Fruit fly (Drosophila melanogaster) ovary, adult (tissue): ENCODE data around the gene Ass.

ENCODE experiments used
- CG17801 ChIP-seq: fragments of 200-800 bp; optimal IDR thresholded peaks from 2 replicates; lab custom pipeline; 2019; ENCODE audit warnings: missing biosample characterization, mild to moderate bottlenecking, missing genetic modification characterization, moderate library complexity; ENCODE audit not compliant: partially characterized antibody

Gene Ass

DNA sequence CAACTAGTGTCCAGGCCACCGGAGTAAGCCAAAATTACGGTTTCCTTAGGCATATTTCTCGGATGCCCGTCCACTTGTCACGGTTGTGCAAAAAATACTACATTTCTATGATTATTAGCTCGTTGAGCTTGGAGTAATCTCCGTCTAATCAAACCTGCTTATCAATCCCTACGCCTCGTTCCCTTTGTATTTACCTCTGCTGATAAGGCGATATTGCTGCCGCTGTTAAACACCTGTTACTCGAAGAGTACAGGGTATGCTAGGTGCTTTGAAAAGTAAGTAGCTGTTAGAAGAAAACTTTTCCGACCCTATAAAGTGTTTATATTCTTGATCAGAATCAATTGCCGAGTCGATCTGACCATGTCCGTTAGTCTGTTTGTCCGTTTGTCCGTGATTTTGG lies at the start of gene Ass:
Gene Ass, minus strand, starts transcription at position 101 of the 400 bp plus-strand sequence.
- no peak for TF ChIP-seq CG17801 (GFP tag; lab: Kevin White, UChicago)

DNA sequence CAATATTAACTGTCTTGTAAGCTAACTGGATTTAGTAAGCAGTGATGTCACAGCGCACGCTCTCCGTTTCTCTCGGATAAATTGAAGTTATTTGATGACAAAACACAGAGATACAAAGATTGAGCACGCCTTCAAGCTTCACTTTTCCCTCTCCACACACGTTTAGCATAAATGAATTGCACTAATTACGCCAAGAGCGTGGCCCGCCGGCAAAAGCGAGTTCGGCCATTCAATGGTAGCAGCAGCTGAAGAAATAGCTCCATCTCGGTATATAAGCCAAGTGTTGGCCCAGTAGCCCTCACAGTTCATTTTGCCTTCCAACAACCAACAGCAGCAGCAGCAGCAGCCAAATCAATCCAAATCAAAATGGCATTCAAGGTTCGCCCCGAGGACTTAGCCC lies 48.2 kb upstream of the Ass start, which contains the start of gene Ccp84Ad:
Gene Ccp84Ad, plus strand, starts transcription at position 301 of the 400 bp plus-strand sequence.
- no peak for TF ChIP-seq CG17801 (GFP tag; lab: Kevin White, UChicago)

DNA sequence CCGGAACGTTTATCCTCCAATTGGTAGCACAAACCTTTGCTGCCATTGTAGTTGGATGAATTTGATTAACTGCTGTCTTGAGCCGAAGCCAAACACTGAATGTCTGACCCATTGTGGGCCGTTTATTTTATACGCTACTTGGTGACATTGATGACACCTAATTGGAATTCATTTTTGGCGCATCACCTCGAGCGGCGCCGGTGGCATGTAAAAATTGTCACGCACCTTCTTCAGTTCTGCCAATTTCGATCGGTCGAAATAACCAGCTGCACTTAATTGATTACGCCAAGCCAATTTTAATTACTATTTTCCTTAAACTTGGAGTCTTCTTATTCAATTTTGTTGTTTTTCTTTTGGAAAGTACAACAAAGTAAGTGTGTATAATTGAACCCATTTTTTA lies 47.4 kb upstream of the Ass start, which contains the start of gene Ccp84Ae:
Gene Ccp84Ae, minus strand, starts transcription at position 101 of the 400 bp plus-strand sequence.
- TF ChIP-seq CG17801 (GFP tag; lab: Kevin White, UChicago) = no peak

DNA sequence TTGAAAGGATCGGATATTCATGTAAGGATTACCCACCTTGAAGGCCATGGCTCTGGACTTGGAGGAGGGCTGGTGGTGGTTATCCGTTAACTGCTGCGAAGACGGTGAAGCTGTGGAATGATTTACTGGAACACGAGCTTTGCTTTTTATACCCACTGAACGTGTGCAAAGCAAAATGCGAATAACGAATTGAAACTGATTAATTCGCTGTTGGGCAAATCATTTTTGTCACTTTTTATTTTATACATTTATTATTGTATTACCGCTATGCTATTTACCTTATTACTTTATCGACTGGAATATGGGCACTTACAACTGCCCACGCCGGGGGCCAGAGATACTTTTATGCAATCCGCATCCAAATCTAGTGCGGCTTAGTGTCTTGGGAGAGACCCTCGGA lies 45.9 kb upstream of the Ass start, which contains the start of gene Ccp84Af:
Gene Ccp84Af, minus strand, starts transcription at position 101 of the 400 bp plus-strand sequence.
- TF ChIP-seq CG17801 (GFP tag; lab: Kevin White, UChicago) = no peak

DNA sequence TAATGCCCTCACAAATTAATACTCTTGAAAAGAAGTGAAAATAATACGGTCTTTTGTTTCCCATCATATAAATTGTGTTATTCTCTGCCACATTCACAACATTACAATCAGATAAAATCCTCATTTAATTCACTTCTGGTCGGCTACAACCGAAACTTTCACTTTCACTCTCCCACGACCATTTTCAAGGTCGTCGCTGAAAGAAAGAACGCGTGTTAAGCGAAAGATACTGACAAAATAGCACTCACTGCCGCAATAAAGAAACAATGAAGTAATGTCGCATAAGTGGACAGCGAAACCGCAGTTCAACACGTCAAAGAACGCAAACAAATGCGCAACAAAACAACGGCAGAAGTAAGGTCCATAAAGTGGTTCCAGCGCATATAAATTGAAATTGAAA lies 43.9 kb upstream of the Ass start:
- no peak for TF ChIP-seq CG17801 (GFP tag; lab: Kevin White, UChicago)

DNA sequence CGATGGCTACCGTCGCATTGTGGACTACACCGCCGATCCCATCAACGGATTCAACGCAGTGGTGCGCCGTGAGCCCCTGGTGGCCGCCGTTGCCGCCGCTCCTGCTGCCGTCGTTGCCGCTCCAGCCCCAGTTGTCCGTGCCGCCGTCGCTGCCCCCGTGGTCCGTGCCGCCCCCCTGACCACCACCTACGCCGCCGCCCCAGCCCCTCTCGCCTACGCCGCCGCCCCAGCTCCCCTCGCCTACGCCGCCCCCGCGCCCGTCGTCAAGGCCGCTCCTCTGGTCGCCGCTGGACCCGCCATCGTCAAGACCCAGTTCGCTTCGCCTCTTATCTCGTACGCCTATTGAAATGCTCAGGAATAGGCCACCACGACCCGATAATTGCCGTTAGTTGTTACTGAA lies 43.0 kb upstream of the Ass start:
- no peak for TF ChIP-seq CG17801 (GFP tag; lab: Kevin White, UChicago)

DNA sequence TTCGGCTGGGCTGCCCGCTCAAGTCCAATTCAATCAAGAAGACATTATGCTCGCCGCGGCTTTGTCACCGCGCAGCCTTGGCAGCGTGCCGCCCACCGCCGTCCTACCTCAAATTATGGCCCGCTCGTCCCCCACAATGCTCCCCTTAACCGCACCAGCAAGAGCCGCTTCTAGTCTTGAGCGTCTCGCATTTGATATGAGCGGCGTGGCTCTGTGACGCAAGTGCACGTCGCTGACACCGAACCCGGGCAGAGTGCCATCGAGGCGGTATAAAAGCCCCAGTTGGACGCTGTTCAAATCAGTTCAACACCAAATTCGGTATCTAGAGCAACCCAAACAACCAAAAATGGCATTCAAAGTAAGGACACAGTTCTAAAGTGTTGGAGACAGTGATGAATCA lies 42.2 kb upstream of the Ass start, which contains the start of gene Ccp84Ag:
Gene Ccp84Ag, plus strand, starts transcription at position 301 of the 400 bp plus-strand sequence.
- TF ChIP-seq CG17801 (GFP tag; lab: Kevin White, UChicago) = no peak

DNA sequence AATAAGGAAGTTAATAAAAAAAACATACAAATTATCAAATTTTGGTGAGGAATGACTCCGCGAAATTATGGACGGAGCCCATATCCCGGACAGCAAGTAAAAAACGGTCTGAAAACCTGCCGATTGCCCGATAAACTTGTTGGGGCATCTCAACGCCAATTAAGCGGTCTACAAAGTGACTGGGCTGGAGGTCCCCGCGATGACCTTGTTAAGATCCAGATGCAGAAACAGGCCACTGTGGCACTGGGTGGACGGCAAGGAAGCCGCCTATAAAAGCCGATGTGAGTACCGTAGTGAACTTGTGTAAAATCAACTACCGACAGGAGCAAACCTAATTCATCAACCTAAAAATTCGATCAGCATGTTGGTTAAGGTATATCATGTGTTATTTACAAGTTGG lies 39.9 kb upstream of the Ass start, which contains the start of gene Edg84A:
Gene Edg84A, plus strand, starts transcription at position 301 of the 400 bp plus-strand sequence.
- no peak for TF ChIP-seq CG17801 (GFP tag; lab: Kevin White, UChicago)

DNA sequence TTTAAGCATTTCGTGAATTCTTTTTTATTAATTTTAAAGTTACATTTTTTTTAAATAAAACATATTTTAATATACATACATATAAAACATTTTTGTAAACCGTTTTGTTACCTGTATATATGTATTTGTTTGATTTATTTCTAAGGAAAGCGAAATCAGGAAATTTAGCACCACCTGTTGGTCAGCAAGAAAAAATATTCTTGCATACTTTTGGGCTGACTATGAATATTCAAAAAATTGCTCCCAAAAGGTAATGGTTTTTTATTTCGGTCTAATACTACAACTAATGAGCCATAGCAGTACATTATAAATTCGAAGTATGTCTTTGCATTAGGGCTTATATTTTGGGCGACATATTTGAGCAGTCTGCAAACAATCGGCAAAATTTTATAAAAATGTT lies 39.4 kb upstream of the Ass start:
- no peak for TF ChIP-seq CG17801 (GFP tag; lab: Kevin White, UChicago)

DNA sequence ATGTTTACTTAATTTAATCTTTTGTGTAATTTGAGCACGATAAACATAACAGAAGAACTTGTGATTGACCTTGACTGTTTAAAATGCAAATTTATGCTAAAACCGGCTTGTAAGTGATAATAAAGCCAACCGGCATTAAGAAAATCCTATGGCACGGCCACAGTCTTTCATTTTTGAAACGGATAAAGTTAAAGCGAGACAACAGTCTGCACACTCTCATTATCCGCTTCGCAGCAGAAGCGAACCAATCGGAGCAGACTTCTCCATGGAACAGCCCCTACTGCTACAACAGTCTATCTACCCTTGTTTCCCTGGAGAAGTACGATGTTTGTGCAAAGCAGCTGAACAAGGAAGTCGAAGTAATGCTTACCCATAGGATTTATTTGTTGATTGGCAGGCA lies 38.9 kb upstream of the Ass start:
- no peak for TF ChIP-seq CG17801 (GFP tag; lab: Kevin White, UChicago)

DNA sequence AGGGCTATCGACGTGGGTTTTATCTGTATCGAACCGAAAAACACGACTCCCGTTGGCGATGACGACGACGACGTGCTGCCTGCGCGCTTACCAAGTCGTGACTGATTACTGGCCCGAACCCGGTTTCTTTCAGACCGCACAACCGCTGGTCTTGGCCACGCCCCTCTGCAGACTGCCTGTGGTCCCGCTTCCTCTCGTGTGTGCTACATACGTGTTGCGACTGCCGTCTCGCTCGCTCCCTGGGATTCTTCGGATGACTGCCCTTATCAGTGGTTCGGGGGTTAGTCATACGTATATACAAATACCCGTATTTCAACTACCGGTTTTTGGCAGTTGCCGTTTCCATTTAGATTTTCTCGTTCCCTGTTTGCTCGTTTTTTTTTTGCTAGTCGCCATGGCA lies 34.2 kb upstream of the Ass start, which contains the start of gene lab:
Gene lab, minus strand, starts transcription at position 111 of the 400 bp plus-strand sequence.
- no peak for TF ChIP-seq CG17801 (GFP tag; lab: Kevin White, UChicago)

DNA sequence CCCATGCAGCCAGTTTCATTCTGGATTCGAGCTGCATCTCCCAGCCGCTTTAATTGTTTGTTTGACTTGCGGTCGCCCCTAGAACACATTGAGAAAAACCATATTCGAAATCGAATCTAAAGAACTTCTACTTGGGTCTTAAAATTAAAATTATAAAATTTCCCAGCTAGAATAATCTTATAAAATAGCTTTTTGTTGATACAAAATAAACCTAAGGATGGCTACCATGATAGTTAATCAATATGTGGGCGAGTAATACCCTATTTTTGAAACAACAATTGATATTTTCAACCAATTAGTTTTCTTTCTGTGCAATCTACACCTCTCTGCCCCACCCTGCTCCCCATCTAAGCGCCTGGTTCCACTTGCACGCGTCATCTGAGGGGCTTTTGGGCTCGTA lies 30.3 kb upstream of the Ass start:
- TF ChIP-seq CG17801 (GFP tag; lab: Kevin White, UChicago) = no peak

DNA sequence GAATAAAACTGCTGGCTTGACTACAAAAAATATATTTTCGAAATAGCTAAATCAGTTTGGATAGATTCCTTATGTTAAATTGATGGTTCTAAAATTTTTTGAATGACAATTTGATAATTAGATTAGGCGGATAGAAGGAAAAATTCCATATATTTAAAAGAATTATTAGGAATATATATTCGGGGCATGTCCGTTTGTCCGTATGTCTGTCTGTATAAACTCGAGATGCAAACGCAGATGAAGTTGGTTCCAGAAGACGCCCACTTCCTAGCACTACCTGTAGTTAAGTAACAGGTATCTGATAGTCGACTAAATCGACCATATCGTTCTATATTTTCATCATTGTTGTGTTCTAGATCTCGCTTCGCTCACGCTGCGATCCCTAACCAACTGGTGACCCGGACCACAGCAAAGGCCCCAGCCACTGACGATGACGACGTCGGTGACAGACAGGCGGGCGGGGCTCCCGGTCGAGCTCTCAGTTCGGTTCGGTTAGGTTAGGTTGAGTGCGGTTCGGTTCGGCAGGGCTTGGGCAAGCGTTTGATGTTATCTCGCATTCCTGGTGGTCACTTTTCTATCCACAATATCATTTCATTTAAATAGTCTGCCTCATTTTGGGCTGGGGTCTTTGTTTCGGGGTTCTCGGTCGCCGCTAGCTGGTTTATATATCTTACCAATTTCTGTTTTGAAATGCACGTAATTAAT lies 28.2 kb upstream of the Ass start:
- no peak for TF ChIP-seq CG17801 (GFP tag; lab: Kevin White, UChicago)

DNA sequence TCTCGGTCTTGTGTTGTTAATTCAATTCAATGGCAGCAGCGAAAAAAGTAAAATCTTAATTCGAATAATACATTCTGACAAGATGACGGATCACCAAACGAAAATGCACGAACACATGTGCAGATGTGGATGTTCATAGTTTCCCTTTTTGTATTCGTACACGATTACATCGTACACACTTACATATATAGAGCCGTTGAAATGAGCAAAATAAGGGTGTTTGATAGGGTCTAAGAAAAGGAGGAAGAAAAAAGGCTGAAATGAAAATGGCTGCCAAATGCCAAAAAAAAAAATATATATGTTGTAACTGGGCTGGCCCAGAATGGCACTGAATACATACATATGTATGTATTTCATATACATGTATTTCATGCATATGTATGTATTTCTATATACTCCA lies 24.0 kb upstream of the Ass start:
- TF ChIP-seq CG17801 (GFP tag; lab: Kevin White, UChicago) = no peak

DNA sequence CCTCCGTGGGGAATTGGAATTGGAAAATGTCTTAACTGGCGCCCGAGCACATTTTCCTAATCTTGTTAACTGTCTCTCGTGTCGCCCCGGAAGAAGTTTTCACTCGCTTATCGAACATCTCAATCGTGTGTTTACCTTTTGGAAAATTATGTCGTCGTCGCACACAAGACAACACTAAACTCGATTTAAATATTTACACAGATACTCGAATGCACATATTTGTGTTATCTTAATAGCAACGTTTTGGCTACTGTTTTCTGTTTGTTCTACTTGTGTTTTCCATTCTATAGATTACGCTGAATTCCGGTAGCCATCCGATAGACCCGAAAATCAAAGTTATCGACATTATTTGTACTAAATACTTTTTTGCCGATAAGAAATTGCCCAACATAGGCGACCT lies 23.0 kb upstream of the Ass start:
- TF ChIP-seq CG17801 (GFP tag; lab: Kevin White, UChicago) = no peak

DNA sequence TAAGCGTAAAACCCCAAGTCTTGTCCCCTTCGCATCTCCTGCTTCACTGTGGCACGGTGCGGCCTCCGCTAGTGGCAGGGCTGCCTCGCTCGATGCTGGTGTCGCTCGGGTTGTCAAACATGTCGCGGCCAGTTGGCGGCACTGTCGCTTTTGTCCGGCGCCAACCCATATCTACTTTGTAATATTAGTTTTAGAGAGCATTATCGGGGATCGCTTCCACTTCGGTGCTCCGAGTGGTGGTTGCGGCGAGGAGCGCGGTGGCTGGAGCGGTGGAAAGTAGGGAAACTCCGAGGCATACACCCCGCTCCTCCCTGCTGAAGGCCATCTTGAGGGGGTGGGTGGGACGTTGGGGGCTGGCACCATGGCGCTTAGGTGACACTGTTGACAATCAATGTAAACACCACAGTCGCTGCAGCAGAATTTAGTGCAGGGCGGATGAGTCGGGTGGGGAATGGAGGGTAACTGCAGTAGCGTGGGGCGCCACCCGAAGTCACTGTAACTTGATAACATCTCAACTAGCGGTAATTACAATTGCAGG lies 21.0 kb upstream of the Ass start:
- no peak for TF ChIP-seq CG17801 (GFP tag; lab: Kevin White, UChicago)
